Worm (Caenorhabditis elegans) whole organism, L3 larva: ENCODE results near the gene srlf-4.

ENCODE experiments used
- aly-2 ChIP-seq: fragments of 150-350 bp; optimal IDR thresholded peaks from 2 replicates; lab custom pipeline; 2014; ENCODE audit warnings: missing biosample characterization, missing genetic modification characterization
- ama-1 ChIP-seq: fragments of 150-350 bp; optimal IDR thresholded peaks from 2 replicates; lab custom pipeline; 2018
- ceh-16 ChIP-seq: sonication (generic microtip); optimal IDR thresholded peaks from 2 replicates; lab custom pipeline; 2017; ENCODE audit warnings: missing biosample characterization, missing genetic modification characterization
- egl-27 ChIP-seq: sonication (generic microtip); optimal IDR thresholded peaks from 4 replicates; lab custom pipeline; 2017; ENCODE audit warnings: missing biosample characterization, missing genetic modification reagents, missing genetic modification characterization
- elt-1 ChIP-seq: fragments of 150-350 bp; optimal IDR thresholded peaks from 2 replicates; lab custom pipeline; 2014; ENCODE audit warnings: missing biosample characterization, missing genetic modification characterization
- elt-2 ChIP-seq: sonication (generic microtip); optimal IDR thresholded peaks from 2 replicates; lab custom pipeline; 2016; ENCODE audit warnings: missing genetic modification reagents, mild to moderate bottlenecking, missing genetic modification characterization, missing compliant biosample characterization
- elt-3 ChIP-seq, 3 experiments: fragments of 150-350 bp in 1 of 3; sonication (generic microtip) in 2 of 3; optimal IDR thresholded peaks; 2 replicates in 2 of 3; 4 replicates in 1 of 3; lab custom pipeline; 2014 to 2017; ENCODE audit warnings: missing biosample characterization in 3 of 3, missing genetic modification characterization in 3 of 3
- eor-1 ChIP-seq, 2 experiments: fragments of 150-350 bp; optimal IDR thresholded peaks; 2 replicates each; lab custom pipeline; 2014 to 2018; ENCODE audit warnings: missing biosample characterization in 2 of 2, missing genetic modification characterization in 2 of 2
- fkh-10 ChIP-seq: sonication (generic microtip); optimal IDR thresholded peaks from 2 replicates; lab custom pipeline; 2017; ENCODE audit warnings: missing biosample characterization, missing genetic modification reagents, missing genetic modification characterization
- fos-1 ChIP-seq: fragments of 150-350 bp; optimal IDR thresholded peaks from 2 replicates; lab custom pipeline; 2014; ENCODE audit warnings: missing biosample characterization, missing genetic modification characterization
- jun-1 ChIP-seq: fragments of 150-350 bp; optimal IDR thresholded peaks from 2 replicates; lab custom pipeline; 2014; ENCODE audit warnings: missing biosample characterization, missing genetic modification reagents, missing genetic modification characterization
- lin-15B ChIP-seq: fragments of 150-350 bp; optimal IDR thresholded peaks from 2 replicates; lab custom pipeline; 2014; ENCODE audit warnings: missing biosample characterization, missing genetic modification characterization
- lin-39 ChIP-seq: fragments of 150-350 bp; optimal IDR thresholded peaks from 2 replicates; lab custom pipeline; 2018; ENCODE audit warnings: missing biosample characterization, missing genetic modification reagents, missing genetic modification characterization
- mdl-1 ChIP-seq: fragments of 150-350 bp; optimal IDR thresholded peaks from 2 replicates; lab custom pipeline; 2014; ENCODE audit warnings: missing biosample characterization, missing genetic modification characterization
- nfya-1 ChIP-seq: sonication (generic microtip); optimal IDR thresholded peaks from 2 replicates; lab custom pipeline; 2017; ENCODE audit warnings: missing genetic modification characterization, mild to moderate bottlenecking, missing compliant biosample characterization, antibody characterized with exemption, moderate library complexity; ENCODE audit not compliant: insufficient read depth
- nhr-11 ChIP-seq: fragments of 150-350 bp; optimal IDR thresholded peaks from 2 replicates; lab custom pipeline; 2014; ENCODE audit warnings: missing biosample characterization, missing genetic modification characterization
- nhr-23 ChIP-seq: fragments of 150-350 bp; optimal IDR thresholded peaks from 2 replicates; lab custom pipeline; 2014; ENCODE audit warnings: missing biosample characterization, missing genetic modification reagents, missing genetic modification characterization
- nhr-237 ChIP-seq: fragments of 150-350 bp; optimal IDR thresholded peaks from 2 replicates; lab custom pipeline; 2014; ENCODE audit warnings: missing biosample characterization, missing genetic modification characterization
- nhr-25 ChIP-seq: sonication (generic microtip); optimal IDR thresholded peaks from 2 replicates; lab custom pipeline; 2017; ENCODE audit warnings: missing biosample characterization, missing genetic modification characterization
- nhr-43 ChIP-seq: sonication (generic microtip); optimal IDR thresholded peaks from 2 replicates; lab custom pipeline; 2016; ENCODE audit warnings: mild to moderate bottlenecking, missing genetic modification characterization, missing compliant biosample characterization; ENCODE audit not compliant: poor library complexity, severe bottlenecking
- nhr-67 ChIP-seq: fragments of 150-350 bp; optimal IDR thresholded peaks from 2 replicates; lab custom pipeline; 2014; ENCODE audit warnings: missing biosample characterization, missing genetic modification characterization
- nhr-76 ChIP-seq: fragments of 150-350 bp; sonication (generic microtip); optimal IDR thresholded peaks from 5 replicates; lab custom pipeline; 2014; ENCODE audit warnings: missing biosample characterization, missing genetic modification characterization
- pha-4 ChIP-seq: fragments of 150-350 bp; optimal IDR thresholded peaks from 2 replicates; lab custom pipeline; 2014; ENCODE audit warnings: missing biosample characterization, missing genetic modification reagents, missing genetic modification characterization
- pqm-1 ChIP-seq: fragments of 150-350 bp; optimal IDR thresholded peaks from 2 replicates; lab custom pipeline; 2017; ENCODE audit warnings: missing biosample characterization, missing genetic modification characterization, inconsistent platforms
- sea-2 ChIP-seq: fragments of 150-350 bp; sonication (generic microtip); optimal IDR thresholded peaks from 4 replicates; lab custom pipeline; 2014; ENCODE audit warnings: missing biosample characterization, missing genetic modification reagents, missing genetic modification characterization
- skn-1 ChIP-seq: fragments of 150-350 bp; optimal IDR thresholded peaks from 2 replicates; lab custom pipeline; 2014; ENCODE audit warnings: missing biosample characterization, missing genetic modification characterization
- snpc-4 ChIP-seq: fragments of 150-350 bp; optimal IDR thresholded peaks from 2 replicates; lab custom pipeline; 2014; ENCODE audit warnings: missing biosample characterization, missing genetic modification characterization
- tbx-2 ChIP-seq: sonication (generic microtip); optimal IDR thresholded peaks from 2 replicates; lab custom pipeline; 2016; ENCODE audit warnings: mild to moderate bottlenecking, missing genetic modification characterization, missing compliant biosample characterization
- unc-62 ChIP-seq: fragments of 150-350 bp; sonication (generic microtip); optimal IDR thresholded peaks from 4 replicates; lab custom pipeline; 2014; ENCODE audit warnings: missing biosample characterization, missing genetic modification reagents, missing genetic modification characterization
- zag-1 ChIP-seq: fragments of 150-350 bp; optimal IDR thresholded peaks from 2 replicates; lab custom pipeline; 2014; ENCODE audit warnings: missing biosample characterization, missing genetic modification characterization
- ztf-11 ChIP-seq: fragments of 150-350 bp; optimal IDR thresholded peaks from 2 replicates; lab custom pipeline; 2014; ENCODE audit warnings: missing biosample characterization, missing genetic modification characterization

The srlf-4 gene

ce11 chrIV:12891080-12891479, 33.2 kb downstream of the srlf-4 start:
- TF ChIP-seq nhr-43, result no peak
- TF ChIP-seq nhr-76 (tag; lab: Kevin White, UChicago), result no peak
- TF ChIP-seq elt-1, result no peak
- no peak for TF ChIP-seq unc-62 (GFP tag; lab: Kevin White, UChicago)
- TF ChIP-seq fkh-10 (GFP tag; lab: Kevin White, UChicago), result no peak
- no peak for TF ChIP-seq nhr-11
- no peak for TF ChIP-seq tbx-2 (tag; lab: Kevin White, UChicago)
- peak; percentile 65 for TF ChIP-seq elt-2 (tag; lab: Kevin White, UChicago)
- TF ChIP-seq pqm-1 (tag; lab: Kevin White, UChicago), result peak; percentile 14

DNA sequence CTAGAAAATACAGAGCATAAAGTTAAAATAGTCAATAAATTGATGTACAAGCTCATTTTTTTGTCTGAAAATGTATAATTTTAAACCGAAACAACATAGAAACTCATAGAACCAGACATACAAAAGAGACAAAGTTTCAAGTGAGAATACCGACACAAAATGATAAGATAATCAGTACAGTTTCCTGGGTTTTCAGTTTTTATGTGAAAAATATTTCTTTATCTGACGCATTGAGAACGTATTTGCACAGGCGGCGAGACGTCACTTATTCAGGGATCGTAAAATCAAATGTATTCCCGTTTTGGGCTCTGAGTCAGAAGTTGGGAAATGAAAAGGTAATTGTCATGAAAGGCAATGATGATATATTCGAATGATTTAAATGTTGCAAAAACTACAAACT, 33.8 kb downstream of the srlf-4 start, which contains the start of gene K08D8.6:
TSS of gene K08D8.6 (minus strand) at position 64 of the 400 bp plus-strand sequence.
- TF ChIP-seq ztf-11 (tag; lab: Kevin White, UChicago) (no peak), pqm-1 (tag; lab: Kevin White, UChicago) (peak; percentile 93), elt-2 (tag; lab: Kevin White, UChicago) (peak; percentile 94)

- TF ChIP-seq pha-4 (tag; lab: Kevin White, UChicago) (no peak), aly-2 (no peak), eor-1 (tag; optimal IDR thresholded peaks at IDR 0.05; lab: Kevin White, UChicago) (no peak), nhr-25 (no peak), tbx-2 (tag; lab: Kevin White, UChicago) (no peak), elt-2 (tag; lab: Kevin White, UChicago) (peak; percentile 13)
Measured at ce11 chrIV:12886012-12886411, 38.2 kb downstream of the srlf-4 start.

- TF ChIP-seq lin-15B (tag; lab: Kevin White, UChicago) (no peak), elt-2 (tag; lab: Kevin White, UChicago) (peak; percentile 26), egl-27 (no peak), elt-1 (no peak), sea-2 (GFP tag; lab: Kevin White, UChicago) (no peak), pqm-1 (tag; lab: Kevin White, UChicago) (no peak), mdl-1 (tag; lab: Kevin White, UChicago) (no peak)
Measured at ce11 chrIV:12883190-12883589, 41.0 kb downstream of the srlf-4 start, which contains the start of gene ZK896.4. Gene ZK896.4, minus strand, starts transcription at chrIV:12883290.

- TF ChIP-seq elt-3 (tag; optimal IDR thresholded peaks at IDR 0.05; lab: Kevin White, UChicago) (no peak), nhr-237 (tag; lab: Kevin White, UChicago) (no peak), fkh-10 (GFP tag; lab: Kevin White, UChicago) (no peak), nhr-11 (no peak), pha-4 (tag; lab: Kevin White, UChicago) (peak; percentile 79), fos-1 (tag; lab: Kevin White, UChicago) (no peak), tbx-2 (tag; lab: Kevin White, UChicago) (no peak), elt-1 (no peak), nfya-1 (no peak), skn-1 (tag; lab: Kevin White, UChicago) (no peak), mdl-1 (tag; lab: Kevin White, UChicago) (no peak), lin-39 (tag; lab: Kevin White, UChicago) (no peak), nhr-23 (tag; lab: Kevin White, UChicago) (no peak), elt-2 (tag; lab: Kevin White, UChicago) (peak; percentile 85), ceh-16 (tag; lab: Kevin White, UChicago) (no peak), jun-1 (tag; lab: Kevin White, UChicago) (no peak), ama-1 (lab: Kevin White, UChicago) (no peak), pqm-1 (tag; lab: Kevin White, UChicago) (peak; percentile 95), aly-2 (no peak), nhr-67 (tag; lab: Kevin White, UChicago) (no peak), nhr-25 (no peak)
Measured at ce11 chrIV:12879557-12879956, 44.7 kb downstream of the srlf-4 start, which contains the start of gene ZK896.5. Gene ZK896.5, minus strand, starts transcription at chrIV:12879645.

- TF ChIP-seq mdl-1 (tag; lab: Kevin White, UChicago) (no peak), fkh-10 (GFP tag; lab: Kevin White, UChicago) (no peak), pqm-1 (tag; lab: Kevin White, UChicago) (peak; percentile 74), jun-1 (tag; lab: Kevin White, UChicago) (no peak), elt-1 (no peak), zag-1 (no peak), nhr-11 (no peak), elt-2 (tag; lab: Kevin White, UChicago) (peak; percentile 62), tbx-2 (tag; lab: Kevin White, UChicago) (no peak), nhr-237 (tag; lab: Kevin White, UChicago) (no peak), eor-1 (tag; optimal IDR thresholded peaks at IDR 0.05; lab: Kevin White, UChicago) (no peak), snpc-4 (tag; lab: Kevin White, UChicago) (no peak), nhr-23 (tag; lab: Kevin White, UChicago) (no peak)
Measured at ce11 chrIV:12876558-12876957, 47.7 kb downstream of the srlf-4 start.
